Fruit fly (Drosophila melanogaster): ENCODE results near the gene gpp.

gpp gene

DNA sequence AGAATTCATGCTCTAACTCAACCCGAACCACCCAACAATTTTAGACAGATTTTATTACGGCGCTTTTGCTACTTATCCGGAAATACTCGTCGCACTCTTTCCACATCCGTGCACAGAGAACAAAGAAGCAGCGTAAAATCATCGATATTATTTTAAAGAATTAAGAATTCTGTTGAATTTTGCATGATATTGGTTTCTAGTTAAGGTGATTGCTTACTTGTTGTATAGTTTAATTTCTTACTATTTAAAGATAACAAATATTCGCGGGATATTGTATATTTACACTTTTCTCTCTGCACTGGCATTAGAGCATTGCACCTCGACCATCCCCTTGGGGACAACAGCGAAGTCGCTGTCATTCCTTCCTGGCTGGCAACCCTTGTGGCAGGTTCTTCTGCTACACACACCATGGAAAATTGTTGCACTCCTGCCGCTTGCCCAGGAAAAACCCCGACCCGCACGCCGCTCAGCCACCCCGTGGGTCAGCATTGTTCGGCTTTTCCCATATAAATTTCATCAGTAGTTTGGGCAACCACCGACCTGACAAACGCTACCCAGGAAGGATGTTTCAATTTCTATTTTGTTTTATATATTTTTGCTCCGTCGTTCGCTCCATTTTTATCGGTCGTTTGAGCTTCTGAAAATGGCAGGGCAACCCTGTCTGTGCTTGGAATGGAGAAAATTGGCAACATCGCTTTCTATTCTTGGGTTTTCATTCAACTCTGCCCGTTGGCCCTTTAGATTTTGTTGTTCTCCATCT is 21.1 kb downstream of the gpp start:
- TF ChIP-seq CTCF (optimal IDR thresholded peaks at IDR 0.05) (no peak), CG8478 (optimal IDR thresholded peaks at IDR 0.05) (no peak)

DNA sequence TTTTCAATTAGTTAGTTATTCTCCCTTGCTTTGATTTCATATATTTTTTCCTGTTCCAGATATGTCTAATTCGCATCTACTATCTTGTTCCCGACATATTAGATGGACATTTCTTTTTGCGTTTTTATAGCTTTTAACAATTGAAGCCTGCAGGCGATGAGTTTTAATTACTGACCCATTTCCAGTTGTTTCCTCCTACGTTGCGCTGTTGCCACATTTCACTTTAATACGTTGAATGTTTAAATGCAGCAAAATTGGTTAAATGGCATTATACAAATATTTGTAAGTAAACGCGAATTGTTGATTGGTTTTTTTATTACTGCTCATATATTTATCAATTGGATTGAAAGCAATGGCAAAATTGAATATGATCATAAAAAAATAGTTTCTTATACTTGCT is 22.3 kb downstream of the gpp start:
- TF ChIP-seq CG8478 (optimal IDR thresholded peaks at IDR 0.05): no peak

DNA sequence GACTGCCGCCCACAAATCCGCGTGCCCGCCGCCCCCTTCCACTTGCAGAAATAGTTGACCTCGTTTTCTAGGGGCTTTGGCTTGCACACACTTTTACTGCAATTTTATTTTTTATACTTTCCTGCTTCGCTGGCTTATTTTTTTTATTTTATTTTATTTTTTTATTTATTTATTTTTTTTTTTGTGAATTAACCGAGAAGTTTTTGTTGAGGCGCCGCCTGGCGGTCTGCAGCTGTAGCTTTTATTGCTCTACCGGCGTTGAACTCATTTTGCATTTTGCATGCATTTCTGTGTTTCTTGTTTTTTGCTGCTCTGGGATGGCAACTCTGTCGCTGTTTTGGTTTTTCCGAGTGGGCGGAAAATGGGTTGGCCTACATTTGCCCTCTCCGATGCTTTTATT is 23.1 kb downstream of the gpp start:
- TF ChIP-seq CG8478 (optimal IDR thresholded peaks at IDR 0.05) (no peak), CTCF (optimal IDR thresholded peaks at IDR 0.05) (peak in 1 of 2 experiments; percentile 21)

DNA sequence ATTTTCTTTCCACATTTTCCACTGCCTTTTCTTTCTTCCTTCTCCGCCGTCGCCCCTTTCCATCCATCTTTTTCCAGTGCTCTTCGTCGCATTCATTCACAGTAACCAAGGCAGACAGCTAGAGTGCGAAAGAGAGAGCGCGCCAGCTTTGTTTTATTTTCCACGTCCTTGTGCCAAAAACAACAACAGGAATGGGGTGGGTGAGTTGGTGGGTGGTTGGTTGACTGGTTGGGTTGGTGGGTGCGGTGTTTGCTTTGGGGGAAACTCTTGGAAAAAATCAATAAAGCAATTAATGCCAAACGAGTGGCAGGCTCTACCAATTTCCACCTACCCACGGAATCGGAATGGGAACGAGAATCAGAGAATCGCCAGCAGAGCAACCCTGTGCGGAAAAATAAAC is 23.6 kb downstream of the gpp start:
- no peak for TF ChIP-seq CG8478 (optimal IDR thresholded peaks at IDR 0.05)

DNA sequence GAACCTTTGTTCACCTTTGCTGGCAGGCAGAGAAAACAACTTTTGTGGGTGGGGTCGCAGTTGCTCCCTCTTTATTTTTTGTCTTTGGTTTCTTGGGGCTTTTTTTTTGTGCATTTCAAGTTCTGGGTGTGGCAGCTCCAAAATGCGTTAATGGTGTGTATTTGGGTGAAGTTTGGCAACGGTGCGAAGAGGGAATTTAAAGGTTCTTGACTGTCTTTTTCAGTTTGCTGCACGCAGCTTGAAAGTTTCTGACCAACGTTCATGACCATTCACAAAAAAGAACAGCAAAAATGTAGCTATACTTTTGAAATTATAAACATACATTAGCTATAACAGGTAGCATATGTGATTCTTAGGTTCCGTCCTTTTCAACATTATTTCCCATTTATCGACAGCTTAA is 25.7 kb downstream of the gpp start:
- TF ChIP-seq CTCF (optimal IDR thresholded peaks at IDR 0.05) (no peak), CG8478 (optimal IDR thresholded peaks at IDR 0.05) (no peak)

DNA sequence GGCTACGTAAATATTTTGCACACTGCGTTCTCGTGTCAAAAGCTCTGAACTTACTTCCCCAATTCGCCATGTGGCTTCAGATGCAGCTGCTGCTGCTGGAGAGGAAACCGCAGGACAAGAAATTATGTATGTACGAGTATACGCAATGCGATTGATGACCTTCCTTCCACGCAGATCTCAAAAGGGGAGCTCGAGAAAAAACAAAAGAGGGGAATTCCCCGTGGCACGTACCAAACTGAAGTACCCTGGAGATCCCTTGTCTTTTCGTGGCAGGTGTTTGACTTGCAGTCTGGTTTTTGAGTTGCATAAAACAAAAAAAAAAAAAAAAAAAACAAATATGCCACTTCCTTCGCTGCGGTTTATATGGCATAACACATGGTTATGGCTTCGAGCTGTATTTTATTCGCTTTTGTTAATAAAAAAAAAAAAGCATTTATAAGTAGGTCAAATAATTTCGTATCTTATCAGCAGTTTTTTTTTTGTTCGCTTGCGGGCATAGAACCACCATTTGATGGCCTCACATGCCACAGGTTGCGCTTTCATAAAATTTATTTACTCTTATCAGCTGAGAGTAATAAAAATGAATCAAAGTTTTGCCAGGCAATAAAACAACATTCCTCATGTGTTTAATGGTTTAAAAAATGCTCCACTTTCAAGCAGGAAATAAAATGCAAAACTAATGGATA is 26.3 kb downstream of the gpp start:
- no peak for TF ChIP-seq CTCF (optimal IDR thresholded peaks at IDR 0.05)
- TF ChIP-seq CG8478 (optimal IDR thresholded peaks at IDR 0.05): no peak

DNA sequence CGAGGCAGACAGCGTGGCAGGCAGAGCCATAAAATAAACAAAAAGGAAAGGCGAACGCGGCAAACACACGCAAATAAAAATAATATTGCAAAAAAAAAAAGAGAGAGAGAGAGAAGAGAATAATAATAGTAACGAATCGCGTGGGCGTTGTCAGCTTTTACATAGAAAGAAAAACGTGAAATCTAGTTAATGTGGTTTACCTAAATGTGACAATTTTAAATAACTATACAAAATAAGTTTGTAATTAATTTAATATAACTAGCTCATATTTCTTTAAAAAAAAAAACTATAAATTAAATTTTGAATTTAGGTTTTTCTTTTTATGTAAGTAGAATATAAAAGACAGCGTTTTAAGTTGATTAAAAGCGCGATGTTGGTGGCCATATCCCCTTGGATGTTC is 27.2 kb downstream of the gpp start:
- TF ChIP-seq CG8478 (optimal IDR thresholded peaks at IDR 0.05) (no peak), CTCF (optimal IDR thresholded peaks at IDR 0.05) (no peak)

DNA sequence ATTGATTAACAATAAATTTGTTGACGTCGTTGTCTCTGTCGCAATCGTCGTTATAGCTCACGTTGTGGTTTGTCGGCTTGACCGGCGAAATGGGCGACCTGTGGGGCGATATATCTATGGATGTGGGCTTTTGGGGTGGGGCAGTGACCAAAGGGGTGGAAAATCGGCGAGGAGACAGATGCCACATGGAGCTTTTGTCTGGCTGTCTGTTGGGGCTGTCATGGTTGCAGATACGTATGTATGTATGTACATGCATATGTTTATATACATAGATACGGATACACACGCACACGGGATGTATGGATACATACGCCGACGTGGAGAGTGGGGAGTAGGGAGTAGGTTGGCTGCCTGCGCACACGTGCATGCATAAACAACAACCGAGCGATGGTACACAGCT is 28.6 kb downstream of the gpp start:
- TF ChIP-seq CG8478 (optimal IDR thresholded peaks at IDR 0.05): no peak
- no peak for TF ChIP-seq CTCF (optimal IDR thresholded peaks at IDR 0.05)

DNA sequence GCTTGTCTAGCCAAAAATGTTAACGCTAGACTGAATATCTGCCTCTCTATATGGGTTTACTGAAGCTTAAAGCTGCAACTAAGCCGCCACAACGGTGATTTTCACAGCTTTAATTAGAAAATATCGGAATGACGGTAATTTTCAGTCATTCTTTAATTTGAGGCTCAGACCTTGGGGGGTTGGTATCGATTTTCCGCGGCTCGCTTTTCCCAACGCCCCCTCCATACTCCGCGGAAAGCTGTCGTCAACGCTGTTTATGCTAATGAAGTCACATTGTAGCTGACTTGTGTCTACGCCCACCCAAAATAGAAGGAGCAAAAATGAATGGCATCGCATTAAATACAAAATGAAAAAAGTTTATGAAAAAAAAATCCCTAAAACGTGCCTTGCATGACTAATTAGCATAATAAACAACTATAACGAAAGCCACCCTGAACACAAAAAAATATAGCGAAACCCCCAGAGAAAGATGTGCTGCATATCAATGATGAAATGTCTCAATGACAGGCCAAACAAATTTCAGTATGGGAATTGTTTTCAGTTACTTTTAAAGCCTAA is 29.2 kb downstream of the gpp start:
- TF ChIP-seq CTCF (optimal IDR thresholded peaks at IDR 0.05): no peak
- TF ChIP-seq CG8478 (optimal IDR thresholded peaks at IDR 0.05): no peak

DNA sequence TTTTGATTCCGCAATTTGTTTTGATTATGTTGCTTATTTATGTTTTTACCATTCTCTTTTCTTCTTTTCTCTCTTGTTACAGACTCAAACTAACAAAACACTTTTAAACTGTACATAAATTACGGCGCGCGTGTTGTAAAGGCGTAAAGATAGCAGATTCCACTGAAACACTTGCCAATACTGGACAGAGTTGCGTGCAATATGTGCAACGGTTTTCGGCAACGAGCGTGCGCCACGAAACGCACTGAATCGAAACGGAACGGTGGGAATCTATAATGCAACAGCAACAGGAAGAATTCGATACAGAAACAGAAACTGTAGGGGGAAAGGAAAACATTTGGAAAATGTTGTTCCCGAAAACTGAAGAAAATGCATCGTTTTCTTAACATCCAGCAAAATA is 30.0 kb downstream of the gpp start:
- TF ChIP-seq CTCF (optimal IDR thresholded peaks at IDR 0.05): no peak
- TF ChIP-seq CG8478 (optimal IDR thresholded peaks at IDR 0.05): no peak

DNA sequence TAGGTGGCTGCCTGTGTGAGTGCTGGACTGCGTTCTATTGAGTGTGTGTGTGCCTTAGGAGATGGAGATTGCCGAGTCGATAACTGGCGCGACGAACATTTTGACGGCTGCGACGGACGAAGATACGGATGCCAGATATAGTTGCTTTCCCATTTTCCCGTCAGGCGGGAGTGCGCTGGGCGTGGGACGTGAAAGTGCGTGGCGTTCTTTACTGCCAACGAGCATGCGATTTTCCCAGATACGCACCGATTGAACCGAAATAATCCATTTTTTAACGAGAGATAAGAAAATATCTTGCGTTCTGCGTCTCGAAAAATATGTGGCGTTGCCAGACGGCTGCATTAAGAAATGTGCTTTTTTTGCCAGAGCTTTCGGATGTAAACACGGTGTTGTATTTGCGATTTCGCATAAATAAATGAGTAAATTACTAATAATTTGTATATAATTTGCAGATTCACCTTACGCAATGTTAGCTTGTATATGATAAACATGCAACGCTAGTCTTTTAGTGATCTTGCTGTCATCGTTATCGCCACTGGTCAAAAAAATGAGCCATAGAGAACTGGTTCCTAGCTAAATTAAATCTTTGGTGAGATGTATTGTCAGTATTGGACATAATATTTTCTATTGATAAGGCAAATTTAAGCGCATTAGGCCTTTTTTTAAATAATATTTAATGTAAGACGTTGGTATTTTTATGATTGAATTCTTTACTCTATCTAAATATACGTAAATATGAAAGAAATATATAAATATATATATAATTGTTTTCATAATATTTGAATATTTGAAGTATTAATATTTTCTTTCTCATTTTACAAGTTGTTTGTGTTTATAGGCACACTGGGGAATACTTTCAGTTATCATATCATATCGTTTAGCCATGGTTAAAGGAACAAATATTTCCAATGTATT is 49.7 kb downstream of the gpp start, which contains the start of gene CG9727:
CG9727 (minus strand) TSS at position 537 of the 915 bp plus-strand sequence.
- TF ChIP-seq CG8478 (optimal IDR thresholded peaks at IDR 0.05): no peak
- TF ChIP-seq CTCF (optimal IDR thresholded peaks at IDR 0.05): no peak

DNA sequence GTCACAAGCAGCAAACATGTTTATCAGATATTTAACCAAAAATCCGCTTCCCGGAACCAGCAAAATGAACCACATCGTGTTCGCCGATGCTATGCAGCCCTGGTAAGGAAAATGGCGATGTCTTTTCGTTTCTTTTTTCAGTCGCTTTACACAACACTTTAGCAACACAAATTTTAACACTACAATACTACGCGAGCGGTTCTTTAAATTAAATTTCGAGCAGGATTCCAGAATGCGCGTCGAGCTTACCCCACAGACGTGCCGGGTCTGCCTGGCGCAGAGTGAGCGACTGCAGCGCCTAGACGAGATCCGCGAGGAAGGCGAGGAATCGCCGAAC is 50.4 kb downstream of the gpp start, which contains the start of gene Zif:
Zif (plus strand) TSS at position 34 of the 337 bp plus-strand sequence.
- TF ChIP-seq CTCF (optimal IDR thresholded peaks at IDR 0.05) (peak in 1 of 2 experiments; percentile 6), CG8478 (optimal IDR thresholded peaks at IDR 0.05) (no peak)

DNA sequence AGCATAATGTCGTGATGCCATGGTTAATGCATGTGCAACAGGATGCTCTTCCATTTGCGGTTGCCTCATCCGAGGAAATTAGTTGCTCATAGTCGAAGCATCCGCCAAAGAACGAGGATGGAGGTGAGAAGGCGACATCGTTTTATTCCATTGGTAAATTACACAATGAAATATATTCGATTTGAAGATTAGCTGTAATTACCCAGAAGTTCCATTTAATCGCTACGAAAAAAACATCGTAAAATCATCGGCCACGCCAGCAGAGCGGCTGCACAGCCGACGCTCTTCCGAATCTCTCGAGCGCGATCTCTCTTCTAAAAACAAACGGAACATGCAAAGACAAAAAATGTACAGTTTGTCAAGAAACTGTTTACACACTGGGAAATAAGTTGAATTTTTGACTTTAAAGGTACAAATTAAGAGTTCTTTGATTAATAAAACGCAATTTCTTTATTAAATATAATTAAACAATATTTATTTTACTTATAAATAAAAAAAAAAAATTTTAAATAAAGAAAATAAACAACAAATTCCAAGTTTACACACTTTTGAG is 54.0 kb downstream of the gpp start:
- TF ChIP-seq CG8478 (optimal IDR thresholded peaks at IDR 0.05): no peak
- no peak for TF ChIP-seq CTCF (optimal IDR thresholded peaks at IDR 0.05)

DNA sequence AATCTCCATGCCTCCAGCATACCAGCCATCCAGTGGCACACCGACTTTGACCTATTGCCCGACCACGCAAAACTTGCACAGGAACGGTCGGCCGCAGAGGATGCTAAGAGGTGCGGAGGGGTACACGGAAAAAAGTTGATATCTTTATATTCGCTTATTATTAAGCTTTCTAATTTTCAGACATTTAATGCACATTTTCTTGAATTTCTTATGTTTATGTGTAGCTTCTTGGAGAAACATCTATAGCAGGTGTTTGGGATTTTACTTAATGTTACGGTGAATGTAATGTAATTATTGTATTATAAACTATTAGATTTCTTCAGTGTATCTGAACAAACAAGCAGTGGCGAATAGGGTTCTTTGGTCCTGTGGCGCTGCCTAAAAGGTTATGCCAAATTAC is 56.3 kb downstream of the gpp start:
- TF ChIP-seq CTCF (optimal IDR thresholded peaks at IDR 0.05): no peak
- no peak for TF ChIP-seq CG8478 (optimal IDR thresholded peaks at IDR 0.05)
